Worm (Caenorhabditis elegans) whole organism, L1 larva: ENCODE data around the gene F22F4.4.
A peak's percentile ranks its signal among the peaks of the same experiment; 100 is the strongest.

ENCODE experiments used
- C16A3.4 ChIP-seq: fragments of 150-350 bp; optimal IDR thresholded peaks from 2 replicates; lab custom pipeline; 2014; ENCODE audit warnings: missing biosample characterization, missing genetic modification characterization
- ceh-82 ChIP-seq, 3 experiments: fragments of 150-350 bp in 1 of 3; sonication (generic microtip) in 2 of 3; optimal IDR thresholded peaks; 2 replicates each; lab custom pipeline; 2014 to 2017; ENCODE audit warnings: missing biosample characterization in 3 of 3, missing genetic modification characterization in 3 of 3
- efl-1 ChIP-seq, 4 experiments: fragments of 150-350 bp; optimal IDR thresholded peaks in 3 of 4; peaks in 1 of 4; 1 replicate in 1 of 4; 2 replicates in 3 of 4; lab custom pipeline; 2014; ENCODE audit warnings: missing biosample characterization in 2 of 4, missing genetic modification characterization in 2 of 4, missing genetic modification reagents in 2 of 4
- efl-3 ChIP-seq: fragments of 200-800 bp; sonication (Bioruptor generic); optimal IDR thresholded peaks from 2 replicates; lab custom pipeline; 2018; ENCODE audit warnings: mild to moderate bottlenecking, missing genetic modification characterization, missing compliant biosample characterization
- egl-27 ChIP-seq, 2 experiments: fragments of 150-350 bp in 1 of 2; sonication (generic microtip); optimal IDR thresholded peaks; 3 replicates each; lab custom pipeline; 2017 to 2018; ENCODE audit warnings: missing biosample characterization in 2 of 2, missing genetic modification characterization in 2 of 2, missing genetic modification reagents in 2 of 2
- lin-35 ChIP-seq, 2 experiments: fragments of 150-350 bp; optimal IDR thresholded peaks; 2 replicates each; lab custom pipeline; 2014; ENCODE audit warnings: missing biosample characterization in 2 of 2, missing genetic modification characterization in 2 of 2, missing genetic modification reagents in 2 of 2
- mdl-1 ChIP-seq, 2 experiments: fragments of 150-350 bp; optimal IDR thresholded peaks; 2 replicates each; lab custom pipeline; 2014 to 2017; ENCODE audit warnings: missing biosample characterization in 2 of 2, missing genetic modification characterization in 2 of 2, inconsistent platforms in 1 of 2
- nhr-237 ChIP-seq: fragments of 150-350 bp; optimal IDR thresholded peaks from 2 replicates; lab custom pipeline; 2014; ENCODE audit warnings: missing biosample characterization, missing genetic modification characterization
- nhr-76 ChIP-seq: sonication (generic microtip); optimal IDR thresholded peaks from 2 replicates; lab custom pipeline; 2017; ENCODE audit warnings: missing biosample characterization, missing genetic modification characterization
- nhr-77 ChIP-seq: fragments of 150-350 bp; optimal IDR thresholded peaks from 2 replicates; lab custom pipeline; 2014; ENCODE audit warnings: missing biosample characterization, missing genetic modification characterization
- nhr-85 ChIP-seq: sonication (generic microtip); peaks from one replicate; lab custom pipeline; 2016; ENCODE audit warnings: missing genetic modification characterization, inconsistent platforms, missing compliant biosample characterization
- snu-23 ChIP-seq: sonication (generic microtip); optimal IDR thresholded peaks from 2 replicates; lab custom pipeline; 2016; ENCODE audit warnings: missing genetic modification characterization, missing compliant biosample characterization
- unc-62 ChIP-seq: fragments of 150-350 bp; optimal IDR thresholded peaks from 2 replicates; lab custom pipeline; 2014; ENCODE audit warnings: missing biosample characterization, missing genetic modification reagents, missing genetic modification characterization

- TF ChIP-seq efl-3 (GFP tag; lab: Kevin White, UChicago): no peak
- no peak for TF ChIP-seq mdl-1 (tag; optimal IDR thresholded peaks at IDR 0.05; lab: Kevin White, UChicago)
- TF ChIP-seq nhr-77 (tag; lab: Kevin White, UChicago): no peak
- TF ChIP-seq nhr-85 (tag; lab: Kevin White, UChicago): no peak
- no peak for TF ChIP-seq nhr-76 (tag; lab: Kevin White, UChicago)
- TF ChIP-seq snu-23: no peak
- TF ChIP-seq unc-62 (GFP tag; lab: Kevin White, UChicago): no peak
- no peak for TF ChIP-seq C16A3.4 (tag; lab: Kevin White, UChicago)
- TF ChIP-seq nhr-237: no peak
- no peak for TF ChIP-seq egl-27 (tag; optimal IDR thresholded peaks at IDR 0.05; lab: Kevin White, UChicago)
- no peak for TF ChIP-seq efl-1 (optimal IDR thresholded peaks at IDR 0.05; lab: Kevin White, UChicago)
- peak in 1 of 2 experiments; percentile 74 for TF ChIP-seq efl-1 (GFP tag; optimal IDR thresholded peaks at IDR 0.05 in 1 of 2; lab: Kevin White, UChicago)
- no peak for TF ChIP-seq ceh-82 (tag; optimal IDR thresholded peaks at IDR 0.05; lab: Kevin White, UChicago)
- TF ChIP-seq lin-35 (GFP tag; optimal IDR thresholded peaks at IDR 0.05; lab: Kevin White, UChicago): no peak
Observed at ce11 chrX:5975726-5976125, 25.6 kb downstream of the F22F4.4 start.
